Worm (Caenorhabditis elegans): ENCODE results near the gene scl-9.

DNA sequence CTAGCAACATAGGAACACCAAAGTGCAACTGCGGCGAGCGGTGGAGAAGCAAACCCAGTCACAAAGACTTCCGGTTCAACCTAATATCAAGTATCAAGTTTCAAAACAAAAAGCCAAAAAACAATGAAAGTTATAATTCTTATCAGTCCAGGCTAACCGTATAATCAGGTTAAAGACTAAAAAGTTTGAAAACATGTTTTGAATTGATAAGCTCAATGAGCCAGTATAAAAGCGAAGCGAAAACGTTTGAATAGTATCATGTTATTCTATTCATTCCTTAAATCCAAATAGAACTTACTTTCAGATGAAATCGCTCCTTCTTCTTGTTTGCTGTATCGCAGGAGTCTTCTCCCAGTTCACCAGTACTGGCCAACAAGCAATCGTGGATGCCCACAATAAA, 4.1 kb downstream of the scl-9 start, which contains the start of gene scl-11:
- TF ChIP-seq hmg-4 (GFP tag; optimal IDR thresholded peaks at IDR 0.05) (no peak), flt-1 (GFP tag; IDR thresholded peaks at IDR 0.05) (no peak), tbx-37 (GFP tag; conservative IDR thresholded peaks at IDR 0.05) (no peak), sea-1 (GFP tag; conservative IDR thresholded peaks at IDR 0.05) (no peak), ama-1 (optimal IDR thresholded peaks at IDR 0.05) (no peak), hmbx-1 (tag; optimal IDR thresholded peaks at IDR 0.05) (no peak), aly-1 (tag; optimal IDR thresholded peaks at IDR 0.05) (no peak), ceh-36 (tag; optimal IDR thresholded peaks at IDR 0.05) (no peak)

Measured in whole organism, early embryonic.